Fruit fly (Drosophila melanogaster) whole organism, wandering third instar larva: Measurements from ENCODE around the gene AnxB11.
A peak's percentile ranks its signal among the peaks of the same experiment; 100 is the strongest.

Experiments used
- Abd-B ChIP-seq: fragments of >200 bp; optimal IDR thresholded peaks from 2 replicates; lab custom pipeline; 2017; ENCODE audit warnings: missing biosample characterization, missing genetic modification characterization
- CG32264 ChIP-seq: fragments of 200-800 bp; sonication (Bioruptor generic); optimal IDR thresholded peaks from 2 replicates; lab custom pipeline; 2016; ENCODE audit warnings: missing biosample characterization, missing genetic modification characterization
- CrebA ChIP-seq: fragments of 200-800 bp; sonication (Bioruptor generic); optimal IDR thresholded peaks from 2 replicates; lab custom pipeline; 2016; ENCODE audit warnings: missing biosample characterization, mild to moderate bottlenecking, missing genetic modification characterization, borderline replicate concordance
- Dfd ChIP-seq: fragments of >200 bp; optimal IDR thresholded peaks from 2 replicates; lab custom pipeline; 2017; ENCODE audit warnings: missing biosample characterization, missing genetic modification characterization
- Dif ChIP-seq: fragments of 200-275, 200-300 bp; sonication (Bioruptor generic); optimal IDR thresholded peaks from 2 replicates; lab custom pipeline; 2018; ENCODE audit warnings: missing biosample characterization, missing genetic modification characterization; ENCODE audit not compliant: partially characterized antibody
- GATAd ChIP-seq: sonication (Bioruptor generic); optimal IDR thresholded peaks from 2 replicates; lab custom pipeline; 2016; ENCODE audit warnings: missing biosample characterization, missing genetic modification characterization
- HLH106 ChIP-seq: fragments of 200-800 bp; optimal IDR thresholded peaks from 3 replicates; lab custom pipeline; 2019; ENCODE audit warnings: missing biosample characterization, mild to moderate bottlenecking, missing genetic modification characterization, moderate library complexity
- Hnf4 ChIP-seq: fragments of 200-800 bp; sonication (Bioruptor generic); optimal IDR thresholded peaks from 2 replicates; lab custom pipeline; 2016; ENCODE audit warnings: missing biosample characterization, mild to moderate bottlenecking, missing genetic modification characterization
- Hr78 ChIP-seq: fragments of >200 bp; optimal IDR thresholded peaks from 2 replicates; lab custom pipeline; 2017; ENCODE audit warnings: missing biosample characterization, missing genetic modification characterization
- Hr83 ChIP-seq: fragments of 200-300 bp; sonication (Bioruptor generic); optimal IDR thresholded peaks from 2 replicates; lab custom pipeline; 2016; ENCODE audit warnings: missing biosample characterization, mild to moderate bottlenecking, missing genetic modification characterization, moderate library complexity; ENCODE audit not compliant: poor library complexity, severe bottlenecking
- Jra ChIP-seq: sonication (Bioruptor generic); optimal IDR thresholded peaks from 2 replicates; lab custom pipeline; 2016; ENCODE audit warnings: missing biosample characterization, missing genetic modification characterization
- Mio ChIP-seq: sonication (Bioruptor generic); optimal IDR thresholded peaks from 2 replicates; lab custom pipeline; 2016; ENCODE audit warnings: missing biosample characterization, missing genetic modification characterization
- Myc ChIP-seq: fragments of >200 bp; optimal IDR thresholded peaks from 2 replicates; lab custom pipeline; 2017
- N ChIP-seq: fragments of >200 bp; optimal IDR thresholded peaks from 2 replicates; lab custom pipeline; 2018; ENCODE audit warnings: missing biosample characterization, missing external identifiers, missing genetic modification characterization
- OdsH ChIP-seq: fragments of 200-800 bp; sonication (Bioruptor generic); optimal IDR thresholded peaks from 2 replicates; lab custom pipeline; 2016; ENCODE audit warnings: missing biosample characterization, mild to moderate bottlenecking, missing genetic modification characterization
- Rel ChIP-seq, 2 experiments: fragments of 200-800 bp; sonication (Bioruptor generic) in 1 of 2; optimal IDR thresholded peaks; 2 replicates in 1 of 2; 3 replicates in 1 of 2; lab custom pipeline; 2016 to 2019; ENCODE audit warnings: mild to moderate bottlenecking in 2 of 2, missing biosample characterization in 2 of 2, missing genetic modification characterization in 2 of 2, moderate library complexity in 1 of 2
- Sp1 ChIP-seq: fragments of 200-800 bp; sonication (Bioruptor generic); optimal IDR thresholded peaks from 3 replicates; lab custom pipeline; 2019; ENCODE audit warnings: missing biosample characterization, mild to moderate bottlenecking, missing genetic modification characterization, moderate library complexity
- Vsx2 ChIP-seq: fragments of 200-300, 225-300 bp; sonication (Bioruptor generic); optimal IDR thresholded peaks from 2 replicates; lab custom pipeline; 2018; ENCODE audit warnings: missing biosample characterization, missing genetic modification characterization; ENCODE audit not compliant: partially characterized antibody
- br ChIP-seq: fragments of 200-800 bp; sonication (Bioruptor generic); optimal IDR thresholded peaks from 2 replicates; lab custom pipeline; 2016; ENCODE audit warnings: missing biosample characterization, missing genetic modification characterization
- brk ChIP-seq: fragments of 200-800 bp; sonication (Bioruptor generic); optimal IDR thresholded peaks from 2 replicates; lab custom pipeline; 2016; ENCODE audit warnings: missing biosample characterization, mild to moderate bottlenecking, missing genetic modification characterization
- dl ChIP-seq, 2 experiments: fragments of 175-275, 200-275 bp in 1 of 2; fragments of 200-275 bp in 1 of 2; sonication (Bioruptor generic); optimal IDR thresholded peaks; lab custom pipeline; 2018; ENCODE audit warnings: mild to moderate bottlenecking in 2 of 2, missing biosample characterization in 2 of 2, missing genetic modification characterization in 2 of 2, moderate library complexity in 2 of 2; ENCODE audit not compliant: partially characterized antibody in 2 of 2, insufficient read depth in 1 of 2
- dmrt93B ChIP-seq: fragments of 200-800 bp; sonication (Bioruptor generic); optimal IDR thresholded peaks from 2 replicates; lab custom pipeline; 2018; ENCODE audit warnings: missing biosample characterization, mild to moderate bottlenecking, missing genetic modification characterization
- dsf ChIP-seq: sonication (Bioruptor generic); optimal IDR thresholded peaks from 2 replicates; lab custom pipeline; 2016; ENCODE audit warnings: missing biosample characterization, missing genetic modification characterization, borderline replicate concordance
- ey ChIP-seq: fragments of 200-800 bp; sonication (Bioruptor generic); optimal IDR thresholded peaks from 2 replicates; lab custom pipeline; 2016; ENCODE audit warnings: missing biosample characterization, missing genetic modification characterization
- foxo ChIP-seq, 2 experiments: fragments of 200-800 bp; sonication (Bioruptor generic); optimal IDR thresholded peaks; 2 replicates in 1 of 2; 3 replicates in 1 of 2; lab custom pipeline; 2016 to 2017; ENCODE audit warnings: missing biosample characterization in 2 of 2, missing genetic modification characterization in 2 of 2
- fru ChIP-seq: fragments of 200-800 bp; sonication (Bioruptor generic); optimal IDR thresholded peaks from 3 replicates; lab custom pipeline; 2016; ENCODE audit warnings: missing biosample characterization, mild to moderate bottlenecking, missing genetic modification characterization
- h ChIP-seq: fragments of 200-800 bp; sonication (Bioruptor generic); optimal IDR thresholded peaks from 3 replicates; lab custom pipeline; 2016; ENCODE audit warnings: missing biosample characterization, mild to moderate bottlenecking, missing genetic modification characterization
- lola ChIP-seq: fragments of >200 bp; optimal IDR thresholded peaks from 2 replicates; lab custom pipeline; 2017; ENCODE audit warnings: missing biosample characterization, missing genetic modification characterization
- pan ChIP-seq: fragments of >200 bp; optimal IDR thresholded peaks from 2 replicates; lab custom pipeline; 2017
- psq ChIP-seq: fragments of 200-800 bp; sonication (Bioruptor generic); optimal IDR thresholded peaks from 3 replicates; lab custom pipeline; 2017; ENCODE audit warnings: missing biosample characterization, mild to moderate bottlenecking, missing genetic modification characterization, moderate library complexity
- rgr ChIP-seq: fragments of 200-800 bp; sonication (Bioruptor generic); optimal IDR thresholded peaks from 3 replicates; lab custom pipeline; 2016; ENCODE audit warnings: missing biosample characterization, mild to moderate bottlenecking, missing genetic modification characterization
- sage ChIP-seq: fragments of 200-800 bp; sonication (Bioruptor generic); optimal IDR thresholded peaks from 2 replicates; lab custom pipeline; 2016; ENCODE audit warnings: missing biosample characterization, mild to moderate bottlenecking, missing genetic modification characterization
- sv ChIP-seq: fragments of 200-800 bp; sonication (Bioruptor generic); optimal IDR thresholded peaks from 3 replicates; lab custom pipeline; 2016; ENCODE audit warnings: missing biosample characterization, missing genetic modification characterization
- usp ChIP-seq: fragments of >200 bp; optimal IDR thresholded peaks from 2 replicates; lab custom pipeline; 2017; ENCODE audit warnings: missing biosample characterization, missing genetic modification characterization

Gene AnxB11

dm6 chrX:16405209-16405608 is 16.9 kb downstream of the AnxB11 start, which contains the start of gene CG4301:
CG4301 (plus strand) TSS chrX:16405509.
- TF ChIP-seq Sp1 (GFP tag; lab: Kevin White, UChicago): no peak
- TF ChIP-seq brk (GFP tag; lab: Kevin White, UChicago): no peak
- no peak for TF ChIP-seq Abd-B
- no peak for TF ChIP-seq usp (GFP tag; lab: Kevin White, UChicago)
- no peak for TF ChIP-seq br
- TF ChIP-seq fru (GFP tag; lab: Kevin White, UChicago): no peak
- no peak for TF ChIP-seq lola

DNA sequence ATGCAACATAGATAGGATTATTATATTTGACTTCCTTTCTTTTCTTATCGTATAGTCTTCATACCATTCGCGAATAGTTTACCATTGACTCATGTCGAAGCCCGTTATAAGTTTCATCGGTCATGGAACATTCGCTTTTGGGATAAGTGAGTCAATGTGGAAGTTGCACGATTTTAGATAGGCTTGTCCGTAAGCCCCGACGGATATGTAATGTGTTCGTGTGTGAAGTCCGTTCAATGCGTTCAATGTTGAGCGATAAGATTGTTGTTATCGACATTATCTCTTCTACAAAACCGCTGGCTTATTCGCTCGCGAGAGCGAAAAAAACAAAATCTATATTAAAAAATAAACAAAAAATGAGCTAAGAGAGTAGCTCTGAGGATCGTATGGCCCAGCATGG is 17.3 kb downstream of the AnxB11 start, which contains the start of gene CG9981:
Gene CG9981, minus strand, starts transcription at position 320 of the 400 bp plus-strand sequence.
- TF ChIP-seq psq (GFP tag; lab: Kevin White, UChicago): no peak
- no peak for TF ChIP-seq ey (GFP tag; lab: Kevin White, UChicago)
- TF ChIP-seq pan: no peak
- no peak for TF ChIP-seq Dif (GFP tag; lab: Kevin White, UChicago)
- TF ChIP-seq brk (GFP tag; lab: Kevin White, UChicago): no peak
- no peak for TF ChIP-seq Rel (GFP tag; optimal IDR thresholded peaks at IDR 0.05; lab: Kevin White, UChicago)
- peak; percentile 57 for TF ChIP-seq Rel (tag; optimal IDR thresholded peaks at IDR 0.05; lab: Kevin White, UChicago)
- no peak for TF ChIP-seq dsf (GFP tag; lab: Kevin White, UChicago)
- TF ChIP-seq dmrt93B: no peak
- TF ChIP-seq Myc (lab: Kevin White, UChicago): no peak

DNA sequence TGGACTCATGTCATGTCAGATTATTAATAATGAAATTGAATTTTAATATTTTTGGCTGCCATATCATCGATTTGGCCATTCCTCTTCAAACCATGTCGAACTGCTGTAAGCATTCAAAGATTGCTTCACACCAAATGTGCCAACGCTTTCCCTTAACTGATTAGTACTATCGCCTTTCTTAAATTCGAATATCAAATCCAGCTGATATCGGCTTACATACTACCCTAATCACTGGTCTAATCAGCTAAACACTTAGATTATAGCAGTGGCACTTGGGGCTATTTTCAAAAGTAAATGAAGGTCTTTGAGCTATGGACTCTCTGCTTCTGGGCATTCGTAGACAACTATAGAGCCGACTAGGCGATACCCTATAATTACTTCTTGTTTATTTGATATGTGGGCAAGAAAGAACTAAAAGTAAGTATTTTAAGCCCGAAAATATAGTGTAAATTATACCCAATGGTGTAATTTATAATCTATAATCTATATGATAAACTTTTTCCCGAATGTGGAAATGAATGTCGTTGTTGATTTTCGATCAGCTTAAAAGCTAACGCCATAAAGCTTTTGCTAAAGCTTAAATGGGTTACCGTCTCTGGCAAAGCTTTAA is 18.1 kb downstream of the AnxB11 start:
- TF ChIP-seq ey (GFP tag; lab: Kevin White, UChicago) (peak; percentile 64), N (GFP tag; lab: Kevin White, UChicago) (no peak), Myc (lab: Kevin White, UChicago) (no peak), fru (GFP tag; lab: Kevin White, UChicago) (peak; percentile 77), dmrt93B (no peak), h (GFP tag; lab: Kevin White, UChicago) (peak; percentile 82), lola (no peak), Mio (GFP tag; lab: Kevin White, UChicago) (no peak), foxo (GFP tag; optimal IDR thresholded peaks at IDR 0.05; lab: Kevin White, UChicago) (peak in 1 of 2 experiments; percentile 73), Dif (GFP tag; lab: Kevin White, UChicago) (no peak), sv (GFP tag; lab: Kevin White, UChicago) (peak; percentile 61), Hnf4 (GFP tag; lab: Kevin White, UChicago) (no peak), Jra (no peak), HLH106 (tag; lab: Kevin White, UChicago) (peak; percentile 33), dsf (GFP tag; lab: Kevin White, UChicago) (no peak), psq (GFP tag; lab: Kevin White, UChicago) (peak; percentile 44), Hr78 (no peak), Dfd (GFP tag; lab: Kevin White, UChicago) (no peak), rgr (GFP tag; lab: Kevin White, UChicago) (no peak), GATAd (no peak), Rel (GFP tag; optimal IDR thresholded peaks at IDR 0.05; lab: Kevin White, UChicago) (no peak), Rel (tag; optimal IDR thresholded peaks at IDR 0.05; lab: Kevin White, UChicago) (no peak), Hr83 (GFP tag; lab: Kevin White, UChicago) (no peak), CrebA (no peak), CG32264 (peak; percentile 40), Vsx2 (GFP tag; lab: Kevin White, UChicago) (no peak), Sp1 (GFP tag; lab: Kevin White, UChicago) (no peak), Abd-B (no peak), br (peak; percentile 56), OdsH (GFP tag; lab: Kevin White, UChicago) (peak; percentile 73), brk (GFP tag; lab: Kevin White, UChicago) (no peak), dl (GFP tag; optimal IDR thresholded peaks at IDR 0.05; lab: Kevin White, UChicago; ENCODE audit: insufficient read depth in 1 of 2, partially characterized antibody in 2 of 2) (no peak), sage (GFP tag; lab: Kevin White, UChicago) (no peak)
